Fruit fly (Drosophila melanogaster) whole organism, prepupa: ENCODE measurements around the gene eIF2Bepsilon.
A peak's percentile ranks its signal among the peaks of the same experiment; 100 is the strongest.

Experiments
- Blimp-1 ChIP-seq: fragments of 200-800 bp; sonication (Bioruptor generic); optimal IDR thresholded peaks from 3 replicates; lab custom pipeline; 2017; ENCODE audit warnings: missing biosample characterization, missing genetic modification characterization, mild to moderate bottlenecking, moderate library complexity, missing genetic modification reagents
- CG10631 ChIP-seq: fragments of 200-800 bp; sonication (Bioruptor generic); optimal IDR thresholded peaks from 2 replicates; lab custom pipeline; 2016; ENCODE audit warnings: missing biosample characterization, missing genetic modification characterization
- CG11294 ChIP-seq: fragments of 200-800 bp; sonication (Bioruptor generic); IDR thresholded peaks from 2 replicates; pipeline ENCODE4 v1.3.6; 2022; ENCODE audit warnings: missing biosample characterization, missing genetic modification characterization
- CG11762 ChIP-seq: fragments of 200-800 bp; sonication (Bioruptor generic); optimal IDR thresholded peaks from 3 replicates; lab custom pipeline; 2016; ENCODE audit warnings: missing biosample characterization, missing genetic modification characterization; ENCODE audit not compliant: insufficient read depth
- CG11902 ChIP-seq: fragments of 200-800 bp; sonication (Bioruptor generic); optimal IDR thresholded peaks from 3 replicates; lab custom pipeline; 2016; ENCODE audit warnings: missing biosample characterization, missing genetic modification characterization
- CG15336 ChIP-seq: fragments of 200-800 bp; sonication (Bioruptor generic); IDR thresholded peaks from 2 replicates; pipeline ENCODE4 v1.3.6; 2022; ENCODE audit warnings: missing biosample characterization, missing genetic modification characterization
- CG1621 ChIP-seq: fragments of 200-800 bp; sonication (Bioruptor generic); optimal IDR thresholded peaks from 3 replicates; lab custom pipeline; 2018; ENCODE audit warnings: missing biosample characterization, mild to moderate bottlenecking, missing genetic modification characterization
- CG3032 ChIP-seq: fragments of 200-800 bp; optimal IDR thresholded peaks from 2 replicates; lab custom pipeline; 2019; ENCODE audit warnings: missing biosample characterization, mild to moderate bottlenecking, missing genetic modification characterization, moderate library complexity
- CG31627 ChIP-seq: fragments of 200-800 bp; sonication (Bioruptor generic); optimal IDR thresholded peaks from 3 replicates; lab custom pipeline; 2016; ENCODE audit warnings: missing biosample characterization, missing genetic modification characterization
- CG34406 ChIP-seq: fragments of 200-800 bp; sonication (Bioruptor generic); optimal IDR thresholded peaks from 3 replicates; lab custom pipeline; 2016; ENCODE audit warnings: missing biosample characterization, missing genetic modification characterization
- CG3919 ChIP-seq: fragments of 200-800 bp; sonication (Bioruptor generic); optimal IDR thresholded peaks from 3 replicates; lab custom pipeline; 2016; ENCODE audit warnings: missing biosample characterization, missing genetic modification characterization
- CG4318 ChIP-seq: fragments of 200-800 bp; sonication (Bioruptor generic); optimal IDR thresholded peaks from 3 replicates; lab custom pipeline; 2017; ENCODE audit warnings: missing biosample characterization, mild to moderate bottlenecking, missing genetic modification characterization
- CG6163 ChIP-seq: fragments of 200-800 bp; sonication (Bioruptor generic); IDR thresholded peaks from 3 replicates; pipeline ENCODE4 v1.3.6; 2022; ENCODE audit warnings: missing biosample characterization, missing genetic modification characterization
- CG6276 ChIP-seq: fragments of 200-800 bp; sonication (Bioruptor generic); optimal IDR thresholded peaks from 2 replicates; lab custom pipeline; 2017; ENCODE audit warnings: missing biosample characterization, mild to moderate bottlenecking, missing genetic modification characterization
- CG6792 ChIP-seq: fragments of 200-800 bp; sonication (Bioruptor generic); optimal IDR thresholded peaks from 3 replicates; lab custom pipeline; 2016; ENCODE audit warnings: missing biosample characterization, missing genetic modification characterization
- CG6808 ChIP-seq: fragments of 200-800 bp; sonication (Bioruptor generic); optimal IDR thresholded peaks from 3 replicates; lab custom pipeline; 2017; ENCODE audit warnings: missing biosample characterization, missing genetic modification characterization, mild to moderate bottlenecking, moderate library complexity, missing genetic modification reagents
- CG6854 ChIP-seq: fragments of 200-800 bp; sonication (Bioruptor generic); optimal IDR thresholded peaks from 2 replicates; lab custom pipeline; 2017; ENCODE audit warnings: missing biosample characterization, mild to moderate bottlenecking, missing genetic modification characterization
- CG8319 ChIP-seq: fragments of 200-800 bp; sonication (Bioruptor generic); optimal IDR thresholded peaks from 3 replicates; lab custom pipeline; 2016; ENCODE audit warnings: missing biosample characterization, missing genetic modification characterization
- CG8632 ChIP-seq: fragments of 200-800 bp; sonication (Bioruptor generic); optimal IDR thresholded peaks from 3 replicates; lab custom pipeline; 2016; ENCODE audit warnings: missing biosample characterization, missing genetic modification characterization
- CG9139 ChIP-seq: fragments of 200-800 bp; sonication (Bioruptor generic); optimal IDR thresholded peaks from 3 replicates; lab custom pipeline; 2017; ENCODE audit warnings: missing biosample characterization, mild to moderate bottlenecking, missing genetic modification characterization
- Eip75B ChIP-seq: fragments of 200-800 bp; sonication (Bioruptor generic); optimal IDR thresholded peaks from 3 replicates; lab custom pipeline; 2016; ENCODE audit warnings: missing biosample characterization, missing genetic modification characterization
- Eip78C ChIP-seq: fragments of 200-800 bp; sonication (Bioruptor generic); peaks from one replicate; lab custom pipeline; 2016; ENCODE audit warnings: missing biosample characterization, missing genetic modification characterization
- Ets21C ChIP-seq: fragments of 200-800 bp; sonication (Bioruptor generic); optimal IDR thresholded peaks from 3 replicates; lab custom pipeline; 2016; ENCODE audit warnings: missing biosample characterization, missing genetic modification characterization
- Ets96B ChIP-seq: fragments of 200-800 bp; optimal IDR thresholded peaks from 2 replicates; lab custom pipeline; 2019; ENCODE audit warnings: missing biosample characterization, mild to moderate bottlenecking, missing genetic modification characterization, moderate library complexity
- Gug ChIP-seq: fragments of 200-800 bp; sonication (Bioruptor generic); IDR thresholded peaks from 2 replicates; pipeline ENCODE4 v1.3.6; 2022; ENCODE audit warnings: missing biosample characterization, missing genetic modification characterization
- Hr39 ChIP-seq: fragments of 200-800 bp; sonication (Bioruptor generic); optimal IDR thresholded peaks from 2 replicates; lab custom pipeline; 2016; ENCODE audit warnings: missing biosample characterization, missing genetic modification characterization
- Lpt ChIP-seq: fragments of 200-800 bp; sonication (Bioruptor generic); optimal IDR thresholded peaks from 3 replicates; lab custom pipeline; 2016; ENCODE audit warnings: missing biosample characterization, missing genetic modification characterization
- Met ChIP-seq: fragments of 200-800 bp; sonication (Bioruptor generic); optimal IDR thresholded peaks from 3 replicates; lab custom pipeline; 2016; ENCODE audit warnings: missing biosample characterization, missing genetic modification characterization
- OdsH ChIP-seq: fragments of 200-800 bp; sonication (Bioruptor generic); optimal IDR thresholded peaks from 3 replicates; lab custom pipeline; 2016; ENCODE audit warnings: missing biosample characterization, missing genetic modification characterization
- Smox ChIP-seq: fragments of 200-800 bp; sonication (Bioruptor generic); optimal IDR thresholded peaks from 3 replicates; lab custom pipeline; 2016; ENCODE audit warnings: missing biosample characterization, missing genetic modification characterization
- Sox102F ChIP-seq: fragments of 200-800 bp; sonication (Bioruptor generic); optimal IDR thresholded peaks from 2 replicates; lab custom pipeline; 2016; ENCODE audit warnings: missing biosample characterization, mild to moderate bottlenecking, missing genetic modification characterization
- Sox14 ChIP-seq: fragments of 200-800 bp; sonication (Bioruptor generic); optimal IDR thresholded peaks from 3 replicates; lab custom pipeline; 2016; ENCODE audit warnings: missing biosample characterization, missing genetic modification characterization
- Sox15 ChIP-seq: fragments of 200-800 bp; sonication (Bioruptor generic); optimal IDR thresholded peaks from 3 replicates; lab custom pipeline; 2016; ENCODE audit warnings: missing biosample characterization, missing genetic modification characterization
- achi ChIP-seq: fragments of 200-800 bp; sonication (Bioruptor generic); optimal IDR thresholded peaks from 3 replicates; lab custom pipeline; 2016; ENCODE audit warnings: missing biosample characterization, missing genetic modification characterization
- acj6 ChIP-seq: fragments of 200-800 bp; sonication (Bioruptor generic); optimal IDR thresholded peaks from 3 replicates; lab custom pipeline; 2016; ENCODE audit warnings: missing biosample characterization, missing genetic modification characterization
- cyc ChIP-seq: fragments of 200-800 bp; sonication (Bioruptor generic); optimal IDR thresholded peaks from 3 replicates; lab custom pipeline; 2016; ENCODE audit warnings: missing biosample characterization, missing genetic modification characterization
- dac ChIP-seq: fragments of 200-800 bp; sonication (Bioruptor generic); optimal IDR thresholded peaks from 2 replicates; lab custom pipeline; 2017; ENCODE audit warnings: missing biosample characterization, mild to moderate bottlenecking, missing genetic modification characterization
- dsx ChIP-seq: fragments of 200-800 bp; optimal IDR thresholded peaks from 3 replicates; lab custom pipeline; 2019; ENCODE audit warnings: missing biosample characterization, mild to moderate bottlenecking, missing genetic modification characterization, moderate library complexity; ENCODE audit not compliant: poor library complexity, severe bottlenecking
- eg ChIP-seq: fragments of 200-800 bp; sonication (Bioruptor generic); IDR thresholded peaks from 3 replicates; pipeline ENCODE4 v1.3.6; 2022; ENCODE audit warnings: missing biosample characterization, missing genetic modification characterization
- esn ChIP-seq: fragments of 200-800 bp; sonication (Bioruptor generic); optimal IDR thresholded peaks from 2 replicates; lab custom pipeline; 2016; ENCODE audit warnings: missing biosample characterization, mild to moderate bottlenecking, missing genetic modification characterization, moderate library complexity
- fd85E ChIP-seq: fragments of 200-800 bp; sonication (Bioruptor generic); optimal IDR thresholded peaks from 3 replicates; lab custom pipeline; 2016; ENCODE audit warnings: missing biosample characterization, missing genetic modification characterization
- fkh ChIP-seq: fragments of 200-800 bp; sonication (Bioruptor generic); optimal IDR thresholded peaks from 3 replicates; lab custom pipeline; 2017; ENCODE audit warnings: missing biosample characterization, mild to moderate bottlenecking, missing genetic modification characterization, moderate library complexity
- pdm3 ChIP-seq: fragments of 200-800 bp; sonication (Bioruptor generic); optimal IDR thresholded peaks from 3 replicates; lab custom pipeline; 2016; ENCODE audit warnings: missing biosample characterization, missing genetic modification characterization
- spab ChIP-seq: fragments of 200-800 bp; sonication (Bioruptor generic); optimal IDR thresholded peaks from 2 replicates; lab custom pipeline; 2017; ENCODE audit warnings: missing biosample characterization, mild to moderate bottlenecking, missing genetic modification characterization, missing genetic modification reagents
- ss ChIP-seq, 2 experiments: fragments of 200-800 bp; sonication (Bioruptor generic); optimal IDR thresholded peaks; 2 replicates in 1 of 2; 3 replicates in 1 of 2; lab custom pipeline; 2017 to 2018; ENCODE audit warnings: mild to moderate bottlenecking in 2 of 2, missing biosample characterization in 2 of 2, missing genetic modification characterization in 2 of 2, moderate library complexity in 1 of 2
- svp ChIP-seq: fragments of 200-800 bp; sonication (Bioruptor generic); peaks from one replicate; lab custom pipeline; 2016; ENCODE audit warnings: missing biosample characterization, missing genetic modification characterization
- topi ChIP-seq: fragments of 200-800 bp; sonication (Bioruptor generic); optimal IDR thresholded peaks from 3 replicates; lab custom pipeline; 2016; ENCODE audit warnings: missing biosample characterization, missing genetic modification characterization
- vri ChIP-seq: fragments of 200-800 bp; sonication (Bioruptor generic); optimal IDR thresholded peaks from 3 replicates; lab custom pipeline; 2016; ENCODE audit warnings: missing biosample characterization, mild to moderate bottlenecking, missing genetic modification characterization

The eIF2Bepsilon gene

DNA sequence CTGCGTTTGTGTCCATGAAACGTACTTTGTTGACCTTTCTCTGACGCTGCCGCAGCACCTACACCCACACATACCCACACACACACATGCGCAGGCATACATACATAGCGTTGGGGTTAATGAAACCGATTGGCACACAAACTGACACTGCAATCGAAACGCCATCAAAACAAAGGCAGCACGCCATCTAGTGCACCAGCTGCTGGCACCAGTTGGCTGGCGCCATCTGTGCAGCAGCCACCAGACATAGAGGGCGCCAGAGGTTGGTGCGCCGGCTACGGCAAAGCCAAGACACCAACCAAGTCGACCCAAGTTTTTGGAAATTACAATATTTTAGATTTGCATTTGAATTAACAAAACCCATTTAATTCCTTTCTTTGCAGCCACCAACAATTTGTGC lies 30.2 kb upstream of the eIF2Bepsilon start (continued):
- no peak for TF ChIP-seq pdm3 (GFP tag; lab: Kevin White, UChicago)
- no peak for TF ChIP-seq ss (GFP tag; optimal IDR thresholded peaks at IDR 0.05; lab: Kevin White, UChicago)
- peak; percentile 18 for TF ChIP-seq CG6792 (GFP tag; lab: Kevin White, UChicago)
- peak; percentile 65 for TF ChIP-seq Sox14 (GFP tag; lab: Kevin White, UChicago)
- TF ChIP-seq dac = no peak
- TF ChIP-seq CG4318 (GFP tag; lab: Kevin White, UChicago) = no peak
- no peak for TF ChIP-seq CG8319 (GFP tag; lab: Kevin White, UChicago)
- peak; percentile 58 for TF ChIP-seq Hr39 (GFP tag; lab: Kevin White, UChicago)
- peak; percentile 31 for TF ChIP-seq CG3919 (GFP tag; lab: Kevin White, UChicago)
- TF ChIP-seq Smox (GFP tag; lab: Kevin White, UChicago) = no peak
- peak; percentile 62 for TF ChIP-seq svp (GFP tag; lab: Kevin White, UChicago)
- no peak for TF ChIP-seq fd85E (GFP tag; lab: Kevin White, UChicago)
- no peak for TF ChIP-seq dsx
- no peak for TF ChIP-seq CG9139 (GFP tag; lab: Kevin White, UChicago)
- TF ChIP-seq CG11294 (GFP tag; lab: Robert Waterston, UW) = no peak
- no peak for TF ChIP-seq spab
- no peak for TF ChIP-seq Blimp-1 (GFP tag; lab: Kevin White, UChicago)
- TF ChIP-seq OdsH (GFP tag; lab: Kevin White, UChicago) = peak; percentile 25
- peak; percentile 43; the same call in 1 of the 3 replicates for TF ChIP-seq CG6163
- TF ChIP-seq CG10631 (GFP tag; lab: Kevin White, UChicago) = no peak
- no peak for TF ChIP-seq eg (GFP tag; lab: Robert Waterston, UW)
- TF ChIP-seq CG3032 = peak; percentile 21
- no peak for TF ChIP-seq Ets96B (tag; lab: Kevin White, UChicago)
- TF ChIP-seq Sox15 (GFP tag; lab: Kevin White, UChicago) = no peak
- peak; percentile 10 for TF ChIP-seq CG6854
- no peak for TF ChIP-seq Gug (GFP tag; lab: Robert Waterston, UW)
- peak; percentile 15 for TF ChIP-seq Eip75B
- no peak for TF ChIP-seq CG8632 (GFP tag; lab: Kevin White, UChicago)
- peak; percentile 31 for TF ChIP-seq esn (GFP tag; lab: Kevin White, UChicago)
- TF ChIP-seq Lpt (GFP tag; lab: Kevin White, UChicago) = no peak
- no peak for TF ChIP-seq vri (GFP tag; lab: Kevin White, UChicago)

DNA sequence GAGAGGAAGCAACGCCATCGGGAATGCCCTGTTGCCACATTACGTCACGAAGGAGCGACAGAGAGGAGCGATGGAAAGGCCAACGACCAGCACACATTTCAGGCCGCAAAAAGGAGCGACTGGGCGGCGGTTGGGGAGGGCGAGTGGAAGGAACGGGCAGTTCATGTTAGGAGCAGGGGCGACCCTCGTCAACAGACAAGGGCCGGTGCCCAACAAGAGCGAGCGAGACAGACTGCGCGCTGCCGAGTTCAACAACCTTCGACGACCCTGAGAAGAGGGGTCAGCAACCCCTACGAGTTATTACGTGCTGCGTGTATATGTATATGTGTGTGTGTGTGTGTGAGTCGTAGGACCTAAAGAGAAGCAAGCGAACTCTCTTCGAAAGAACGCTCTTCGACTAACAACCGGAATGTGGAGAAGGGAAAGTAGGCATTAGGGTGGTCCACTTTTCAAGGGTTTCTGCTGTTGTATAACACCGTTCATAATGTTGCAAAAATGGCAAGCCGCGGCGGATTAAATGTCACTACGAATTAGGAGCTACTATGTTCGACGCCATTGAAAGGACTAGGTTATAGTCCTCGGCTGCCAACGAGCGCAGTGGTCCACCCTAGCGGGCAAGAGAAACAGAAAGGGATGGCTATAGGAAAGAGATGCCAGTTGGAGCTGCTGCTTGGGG lies 28.9 kb upstream of the eIF2Bepsilon start:
- TF ChIP-seq topi (GFP tag; lab: Kevin White, UChicago) = peak; percentile 99
- TF ChIP-seq Sox102F (GFP tag; lab: Kevin White, UChicago) = peak; percentile 99
- peak; percentile 97 for TF ChIP-seq CG11902 (GFP tag; lab: Kevin White, UChicago)
- TF ChIP-seq CG11762 (GFP tag; lab: Kevin White, UChicago) = peak; percentile 98
- TF ChIP-seq fkh (GFP tag; lab: Kevin White, UChicago) = peak; percentile 77
- TF ChIP-seq dac = peak; percentile 98
- peak; percentile 98 for TF ChIP-seq Gug (GFP tag; lab: Robert Waterston, UW)
- peak; percentile 98 for TF ChIP-seq spab
- TF ChIP-seq OdsH (GFP tag; lab: Kevin White, UChicago) = peak; percentile 99
- TF ChIP-seq svp (GFP tag; lab: Kevin White, UChicago) = peak; percentile 99
- TF ChIP-seq Blimp-1 (GFP tag; lab: Kevin White, UChicago) = peak; percentile 96
- TF ChIP-seq cyc (GFP tag; lab: Kevin White, UChicago) = peak; percentile 99
- TF ChIP-seq CG1621 (tag; lab: Kevin White, UChicago) = peak; percentile 99
- peak; percentile 98 for TF ChIP-seq Ets21C (GFP tag; lab: Kevin White, UChicago)
- peak; percentile 99 for TF ChIP-seq Met (GFP tag; lab: Kevin White, UChicago)
- TF ChIP-seq fd85E (GFP tag; lab: Kevin White, UChicago) = peak; percentile 98
- peak; percentile 99 for TF ChIP-seq Eip75B
- TF ChIP-seq CG3032 = peak; percentile 98
- TF ChIP-seq CG8319 (GFP tag; lab: Kevin White, UChicago) = peak; percentile 99
- peak; percentile 99 for TF ChIP-seq CG31627
- peak; percentile 99 for TF ChIP-seq CG6792 (GFP tag; lab: Kevin White, UChicago)
- peak; percentile 96 for TF ChIP-seq CG9139 (GFP tag; lab: Kevin White, UChicago)
- peak; percentile 99 for TF ChIP-seq acj6 (GFP tag; lab: Kevin White, UChicago)
- peak; percentile 99 for TF ChIP-seq CG6854
- peak; percentile 99 for TF ChIP-seq achi (GFP tag; lab: Kevin White, UChicago)
- TF ChIP-seq CG15336 (GFP tag; lab: Robert Waterston, UW) = peak; percentile 98
- TF ChIP-seq CG6276 = peak; percentile 98
- TF ChIP-seq Eip78C = peak; percentile 100
- TF ChIP-seq CG6808 (GFP tag; lab: Kevin White, UChicago) = peak; percentile 97
- peak; percentile 99 for TF ChIP-seq CG34406 (GFP tag; lab: Kevin White, UChicago)
- peak; percentile 95 for TF ChIP-seq CG11294 (GFP tag; lab: Robert Waterston, UW)
